Fruit fly (Drosophila melanogaster) whole organism, embryonic: ENCODE measurements around the gene CG14966.

ENCODE experiments used
- Asciz ChIP-seq: fragments of 200-800 bp; sonication (Bioruptor generic); optimal IDR thresholded peaks from 2 replicates; lab custom pipeline; 2017; ENCODE audit warnings: missing biosample characterization, mild to moderate bottlenecking, missing genetic modification characterization, missing genetic modification reagents
- BEAF-32 ChIP-seq: fragments of 200-800 bp; sonication (Bioruptor generic); optimal IDR thresholded peaks from 3 replicates; lab custom pipeline; 2017; ENCODE audit warnings: missing biosample characterization, missing genetic modification characterization, mild to moderate bottlenecking, moderate library complexity, missing genetic modification reagents
- CG10267 ChIP-seq: fragments of 200-800 bp; sonication (Bioruptor generic); optimal IDR thresholded peaks from 2 replicates; lab custom pipeline; 2018; ENCODE audit warnings: missing biosample characterization, mild to moderate bottlenecking, missing genetic modification characterization, moderate library complexity
- CG10431 ChIP-seq: fragments of 200-800 bp; sonication (Bioruptor generic); optimal IDR thresholded peaks from 3 replicates; lab custom pipeline; 2018; ENCODE audit warnings: missing biosample characterization, mild to moderate bottlenecking, missing genetic modification characterization
- CG14710 ChIP-seq: fragments of 200-800 bp; sonication (Bioruptor generic); optimal IDR thresholded peaks from 3 replicates; lab custom pipeline; 2019; ENCODE audit warnings: missing biosample characterization, mild to moderate bottlenecking, missing genetic modification characterization, moderate library complexity
- CG16779 ChIP-seq: fragments of 200-800 bp; sonication (Bioruptor generic); IDR thresholded peaks from 2 replicates; pipeline ENCODE4 v1.3.6; 2022; ENCODE audit warnings: missing biosample characterization, missing genetic modification characterization
- CG17612 ChIP-seq: fragments of 200-800 bp; sonication (Bioruptor generic); IDR thresholded peaks from 2 replicates; pipeline ENCODE4 v1.3.6; 2022; ENCODE audit warnings: missing biosample characterization, missing genetic modification characterization
- CG17802 ChIP-seq: fragments of 200-800 bp; sonication (Bioruptor generic); optimal IDR thresholded peaks from 2 replicates; lab custom pipeline; 2018; ENCODE audit warnings: missing biosample characterization, mild to moderate bottlenecking, missing genetic modification characterization, moderate library complexity
- CG18599 ChIP-seq: fragments of 200-800 bp; sonication (Bioruptor generic); optimal IDR thresholded peaks from 3 replicates; lab custom pipeline; 2017; ENCODE audit warnings: missing biosample characterization, missing genetic modification characterization, mild to moderate bottlenecking, moderate library complexity, missing genetic modification reagents
- CG4360 ChIP-seq: fragments of 200-800 bp; sonication (Bioruptor generic); IDR thresholded peaks from 2 replicates; pipeline ENCODE4 v1.3.6; 2022; ENCODE audit warnings: missing biosample characterization, missing genetic modification characterization
- CG4820 ChIP-seq: fragments of 200-800 bp; sonication (Bioruptor generic); optimal IDR thresholded peaks from 3 replicates; lab custom pipeline; 2016; ENCODE audit warnings: missing biosample characterization, missing genetic modification characterization
- CG6175 ChIP-seq: fragments of 200-800 bp; sonication (Bioruptor generic); IDR thresholded peaks from 3 replicates; pipeline ENCODE4 v1.3.6; 2022; ENCODE audit warnings: missing biosample characterization, missing genetic modification characterization
- CG7357 ChIP-seq: fragments of 200-800 bp; sonication (Bioruptor generic); IDR thresholded peaks from 3 replicates; pipeline ENCODE4 v1.3.6; 2022; ENCODE audit warnings: missing biosample characterization, missing genetic modification characterization
- CG8290 ChIP-seq, 3 experiments: fragments of 200-800 bp; sonication (Bioruptor generic); optimal IDR thresholded peaks; 2 replicates each; lab custom pipeline; 2016 to 2019; ENCODE audit warnings: missing biosample characterization in 3 of 3, missing genetic modification characterization in 3 of 3, mild to moderate bottlenecking in 2 of 3, moderate library complexity in 1 of 3
- CG8944 ChIP-seq: fragments of 200-800 bp; sonication (Bioruptor generic); optimal IDR thresholded peaks from 3 replicates; lab custom pipeline; 2016; ENCODE audit warnings: missing biosample characterization, missing genetic modification characterization
- CHES-1-like ChIP-seq: fragments of 200-800 bp; sonication (Bioruptor generic); optimal IDR thresholded peaks from 2 replicates; lab custom pipeline; 2016; ENCODE audit warnings: missing biosample characterization, missing genetic modification characterization
- CTCF ChIP-seq: fragments of 200-800 bp; sonication (Bioruptor generic); optimal IDR thresholded peaks from 2 replicates; lab custom pipeline; 2017; ENCODE audit warnings: missing biosample characterization, mild to moderate bottlenecking, missing genetic modification characterization, moderate library complexity
- Camta ChIP-seq: fragments of 200-800 bp; sonication (Bioruptor generic); optimal IDR thresholded peaks from 2 replicates; lab custom pipeline; 2016; ENCODE audit warnings: missing biosample characterization, missing genetic modification characterization
- Dfd ChIP-seq, 2 experiments: fragments of >200 bp; optimal IDR thresholded peaks; 2 replicates each; lab custom pipeline; 2017; ENCODE audit warnings: missing biosample characterization in 2 of 2, missing genetic modification characterization in 2 of 2
- H2.0 ChIP-seq: fragments of 200-800 bp; sonication (Bioruptor generic); IDR thresholded peaks from 2 replicates; pipeline ENCODE4 v1.3.6; 2022; ENCODE audit warnings: missing biosample characterization, missing genetic modification characterization
- HmgD ChIP-seq: fragments of 200-800 bp; sonication (Bioruptor generic); optimal IDR thresholded peaks from 3 replicates; lab custom pipeline; 2016; ENCODE audit warnings: missing biosample characterization, missing genetic modification characterization
- Kr ChIP-seq: fragments of 200-800 bp; sonication (Bioruptor generic); optimal IDR thresholded peaks from 2 replicates; lab custom pipeline; 2017; ENCODE audit warnings: missing biosample characterization, mild to moderate bottlenecking, missing genetic modification characterization
- Lhr ChIP-seq: fragments of 200-800 bp; sonication (Bioruptor generic); optimal IDR thresholded peaks from 3 replicates; lab custom pipeline; 2017; ENCODE audit warnings: mild to moderate bottlenecking, missing biosample characterization, missing genetic modification reagents, missing genetic modification characterization
- Mrtf ChIP-seq: fragments of 200-800 bp; sonication (Bioruptor generic); IDR thresholded peaks from 3 replicates; pipeline ENCODE4 v1.3.6; 2022; ENCODE audit warnings: missing biosample characterization, missing genetic modification characterization
- Sox102F ChIP-seq: fragments of 200-800 bp; sonication (Bioruptor generic); optimal IDR thresholded peaks from 2 replicates; lab custom pipeline; 2018; ENCODE audit warnings: missing biosample characterization, mild to moderate bottlenecking, missing genetic modification characterization, moderate library complexity
- Trl ChIP-seq, 3 experiments: fragments of >200 bp in 2 of 3; fragments of 200-800 bp in 1 of 3; sonication (Bioruptor generic) in 1 of 3; optimal IDR thresholded peaks; 2 replicates in 1 of 3; 3 replicates in 2 of 3; lab custom pipeline; 2016 to 2017; ENCODE audit warnings: missing biosample characterization in 1 of 3, missing genetic modification characterization in 1 of 3
- Xbp1 ChIP-seq: fragments of 200-800 bp; sonication (Bioruptor generic); optimal IDR thresholded peaks from 3 replicates; lab custom pipeline; 2016; ENCODE audit warnings: missing biosample characterization, mild to moderate bottlenecking, missing genetic modification characterization
- ac ChIP-seq: fragments of 200-800 bp; sonication (Bioruptor generic); optimal IDR thresholded peaks from 3 replicates; lab custom pipeline; 2017; ENCODE audit warnings: missing biosample characterization, mild to moderate bottlenecking, missing genetic modification characterization
- bsh ChIP-seq, 2 experiments: fragments of 200-800 bp; sonication (Bioruptor generic); optimal IDR thresholded peaks; 2 replicates each; lab custom pipeline; 2017 to 2018; ENCODE audit warnings: mild to moderate bottlenecking in 2 of 2, missing biosample characterization in 2 of 2, missing genetic modification characterization in 2 of 2, moderate library complexity in 1 of 2
- caup ChIP-seq: fragments of 200-800 bp; sonication (Bioruptor generic); optimal IDR thresholded peaks from 3 replicates; lab custom pipeline; 2017; ENCODE audit warnings: missing biosample characterization, mild to moderate bottlenecking, missing genetic modification characterization, moderate library complexity; ENCODE audit not compliant: severe bottlenecking
- chif ChIP-seq, 2 experiments: fragments of 200-800 bp; sonication (Bioruptor generic); optimal IDR thresholded peaks; 3 replicates each; lab custom pipeline; 2016; ENCODE audit warnings: missing biosample characterization in 2 of 2, missing genetic modification characterization in 2 of 2
- corto ChIP-seq: fragments of 200-800 bp; sonication (Bioruptor generic); optimal IDR thresholded peaks from 2 replicates; lab custom pipeline; 2016; ENCODE audit warnings: missing biosample characterization, mild to moderate bottlenecking, missing genetic modification characterization, moderate library complexity
- croc ChIP-seq: fragments of 200-800 bp; sonication (Bioruptor generic); conservative IDR thresholded peaks from 3 replicates; pipeline ENCODE4 v1.3.6; 2022; ENCODE audit warnings: missing biosample characterization, missing genetic modification characterization
- eve ChIP-seq, 2 experiments: fragments of >200 bp; optimal IDR thresholded peaks; 2 replicates each; lab custom pipeline; 2017; ENCODE audit warnings: missing biosample characterization in 2 of 2, missing genetic modification characterization in 2 of 2
- fd96Cb ChIP-seq: fragments of 200-800 bp; sonication (Bioruptor generic); optimal IDR thresholded peaks from 2 replicates; lab custom pipeline; 2018; ENCODE audit warnings: missing biosample characterization, mild to moderate bottlenecking, missing genetic modification characterization, moderate library complexity
- gem ChIP-seq: fragments of 200-800 bp; sonication (Bioruptor generic); optimal IDR thresholded peaks from 2 replicates; lab custom pipeline; 2019; ENCODE audit warnings: missing biosample characterization, mild to moderate bottlenecking, missing genetic modification characterization, moderate library complexity
- hb ChIP-seq: fragments of 200-800 bp; sonication (Bioruptor generic); IDR thresholded peaks from 3 replicates; pipeline ENCODE4 v1.3.6; 2022; ENCODE audit warnings: missing biosample characterization, missing genetic modification characterization; ENCODE audit not compliant: partially characterized antibody
- knrl ChIP-seq: fragments of 200-800 bp; sonication (Bioruptor generic); IDR thresholded peaks from 3 replicates; pipeline ENCODE4 v1.3.6; 2022; ENCODE audit warnings: missing biosample characterization, missing genetic modification characterization; ENCODE audit not compliant: partially characterized antibody
- lbe ChIP-seq: fragments of 200-800 bp; sonication (Bioruptor generic); optimal IDR thresholded peaks from 2 replicates; lab custom pipeline; 2016; ENCODE audit warnings: missing biosample characterization, mild to moderate bottlenecking, missing genetic modification characterization
- odd ChIP-seq: fragments of 200-800 bp; sonication (Bioruptor generic); optimal IDR thresholded peaks from 2 replicates; lab custom pipeline; 2017; ENCODE audit warnings: missing biosample characterization, mild to moderate bottlenecking, missing genetic modification characterization
- row ChIP-seq: fragments of 200-800 bp; sonication (Bioruptor generic); IDR thresholded peaks from 3 replicates; pipeline ENCODE4 v1.3.6; 2022; ENCODE audit warnings: missing biosample characterization, missing genetic modification characterization
- salm ChIP-seq: fragments of 200-800 bp; sonication (Bioruptor generic); optimal IDR thresholded peaks from 2 replicates; lab custom pipeline; 2018; ENCODE audit warnings: missing biosample characterization, mild to moderate bottlenecking, missing genetic modification characterization
- sc ChIP-seq, 3 experiments: fragments of >200 bp in 2 of 3; fragments of 200-800 bp in 1 of 3; sonication (Bioruptor generic) in 1 of 3; optimal IDR thresholded peaks; 2 replicates in 2 of 3; 3 replicates in 1 of 3; lab custom pipeline; 2017; ENCODE audit warnings: mild to moderate bottlenecking in 1 of 3, missing biosample characterization in 1 of 3, missing genetic modification characterization in 1 of 3, missing genetic modification reagents in 1 of 3
- sd ChIP-seq: fragments of 200-800 bp; sonication (Bioruptor generic); optimal IDR thresholded peaks from 3 replicates; lab custom pipeline; 2018; ENCODE audit warnings: missing biosample characterization, mild to moderate bottlenecking, missing genetic modification characterization, moderate library complexity
- so ChIP-seq: fragments of 200-800 bp; sonication (Bioruptor generic); IDR thresholded peaks from 3 replicates; pipeline ENCODE4 v1.3.6; 2022; ENCODE audit warnings: missing biosample characterization, missing genetic modification characterization
- sob ChIP-seq: fragments of 200-800 bp; sonication (Bioruptor generic); IDR thresholded peaks from 2 replicates; pipeline ENCODE4 v1.3.6; 2022; ENCODE audit warnings: missing biosample characterization, missing genetic modification characterization
- z ChIP-seq: fragments of 200-800 bp; sonication (Bioruptor generic); IDR thresholded peaks from 3 replicates; pipeline ENCODE4 v1.3.6; 2022; ENCODE audit warnings: missing biosample characterization, missing genetic modification characterization
- zf30C ChIP-seq: fragments of 200-800 bp; sonication (Bioruptor generic); optimal IDR thresholded peaks from 3 replicates; lab custom pipeline; 2018; ENCODE audit warnings: missing biosample characterization, mild to moderate bottlenecking, missing genetic modification characterization

Gene CG14966

dm6 chr3L:3239785-3240596 lies 42.6 kb upstream of the CG14966 start (continued):
- no peak for TF ChIP-seq CG18599 (GFP tag; lab: Kevin White, UChicago)
- no peak for TF ChIP-seq sob (GFP tag; lab: Robert Waterston, UW)
- no peak for TF ChIP-seq fd96Cb (tag; lab: Kevin White, UChicago)
- TF ChIP-seq sc (optimal IDR thresholded peaks at IDR 0.05; lab: Kevin White, UChicago): no peak
- no peak for TF ChIP-seq sc (GFP tag; optimal IDR thresholded peaks at IDR 0.05; lab: Kevin White, UChicago)
- TF ChIP-seq z: no peak
- TF ChIP-seq Lhr (GFP tag; lab: Kevin White, UChicago): no peak
- peak; percentile 31 for TF ChIP-seq sd (tag; lab: Kevin White, UChicago)
- no peak for TF ChIP-seq CG7357 (GFP tag; lab: Robert Waterston, UW)
- no peak for TF ChIP-seq CG8290 (GFP tag; optimal IDR thresholded peaks at IDR 0.05; lab: Kevin White, UChicago)
- peak in 1 of 2 experiments; percentile 51 for TF ChIP-seq CG8290 (tag; optimal IDR thresholded peaks at IDR 0.05; lab: Kevin White, UChicago)
- peak in 1 of 2 experiments; percentile 46 for TF ChIP-seq bsh (GFP tag; optimal IDR thresholded peaks at IDR 0.05; lab: Kevin White, UChicago)
- no peak for TF ChIP-seq CG8944
- TF ChIP-seq CHES-1-like (GFP tag; lab: Kevin White, UChicago): no peak
- TF ChIP-seq knrl (GFP tag; lab: Robert Waterston, UW): no peak; the same call in 2 of the 3 replicates
- TF ChIP-seq corto (GFP tag; lab: Kevin White, UChicago): peak; percentile 65
- TF ChIP-seq Camta: no peak
- peak; percentile 29; the same call in 1 of the 3 replicates for TF ChIP-seq row (GFP tag; lab: Robert Waterston, UW)
- TF ChIP-seq chif (GFP tag; optimal IDR thresholded peaks at IDR 0.05; lab: Kevin White, UChicago): no peak
- no peak for TF ChIP-seq H2.0 (GFP tag; lab: Robert Waterston, UW)
- TF ChIP-seq Sox102F (GFP tag; lab: Kevin White, UChicago): no peak
- TF ChIP-seq croc (GFP tag; lab: Robert Waterston, UW): no peak
- no peak for TF ChIP-seq hb
- no peak for TF ChIP-seq CG17802
- no peak for TF ChIP-seq CG16779 (GFP tag; lab: Robert Waterston, UW)
- no peak for TF ChIP-seq CG17612 (GFP tag; lab: Robert Waterston, UW)
- TF ChIP-seq Trl (optimal IDR thresholded peaks at IDR 0.05; lab: Kevin White, UChicago): no peak
- no peak for TF ChIP-seq Trl (GFP tag; optimal IDR thresholded peaks at IDR 0.05; lab: Kevin White, UChicago)
- no peak for TF ChIP-seq CG4820
- TF ChIP-seq CG14710: no peak
- no peak for TF ChIP-seq so
- TF ChIP-seq Kr: no peak
- peak; percentile 13 for TF ChIP-seq gem (tag; lab: Kevin White, UChicago)
- peak; percentile 47 for TF ChIP-seq zf30C (GFP tag; lab: Kevin White, UChicago)
- TF ChIP-seq CG4360: 0 out of 2 replicates have a peak, but pooled peaks have one; percentile 29
- TF ChIP-seq CG6175: no peak
- TF ChIP-seq Mrtf (GFP tag; lab: Robert Waterston, UW): no peak
- TF ChIP-seq HmgD: no peak
- peak; percentile 40 for TF ChIP-seq CG10431 (GFP tag; lab: Kevin White, UChicago)
- peak; percentile 54 for TF ChIP-seq salm (tag; lab: Kevin White, UChicago)
- no peak for TF ChIP-seq CTCF (GFP tag; lab: Kevin White, UChicago)
- no peak for TF ChIP-seq Dfd (GFP tag; optimal IDR thresholded peaks at IDR 0.05; lab: Kevin White, UChicago)
- peak; percentile 44 for TF ChIP-seq lbe (GFP tag; lab: Kevin White, UChicago)
- TF ChIP-seq caup: no peak
- no peak for TF ChIP-seq eve (GFP tag; optimal IDR thresholded peaks at IDR 0.05; lab: Kevin White, UChicago)
- TF ChIP-seq odd (GFP tag; lab: Kevin White, UChicago): peak; percentile 35
- no peak for TF ChIP-seq BEAF-32 (GFP tag; lab: Kevin White, UChicago)
- TF ChIP-seq ac (GFP tag; lab: Kevin White, UChicago): no peak
- TF ChIP-seq Xbp1: no peak
- TF ChIP-seq Asciz (GFP tag; lab: Kevin White, UChicago): peak; percentile 34
- no peak for TF ChIP-seq CG10267 (tag; lab: Kevin White, UChicago)
